Fruit fly (Drosophila melanogaster) whole organism, embryonic: ENCODE data around the gene Vago.

Experiments
- Bgb ChIP-seq: fragments of 200-800 bp; sonication (Bioruptor generic); IDR thresholded peaks from 2 replicates; pipeline ENCODE4 v1.3.6; 2022; ENCODE audit warnings: missing biosample characterization, missing genetic modification characterization; ENCODE audit not compliant: partially characterized antibody
- CG10147 ChIP-seq: fragments of 200-800 bp; sonication (Bioruptor generic); optimal IDR thresholded peaks from 2 replicates; lab custom pipeline; 2019; ENCODE audit warnings: missing biosample characterization, mild to moderate bottlenecking, missing genetic modification characterization, moderate library complexity
- CG10462 ChIP-seq: fragments of 200-800 bp; sonication (Bioruptor generic); optimal IDR thresholded peaks from 2 replicates; lab custom pipeline; 2016; ENCODE audit warnings: missing biosample characterization, missing genetic modification characterization
- CG10959 ChIP-seq: fragments of 200-800 bp; sonication (Bioruptor generic); IDR thresholded peaks from 2 replicates; pipeline ENCODE4 v1.3.6; 2022; ENCODE audit warnings: missing biosample characterization, missing genetic modification characterization
- CG11695 ChIP-seq: fragments of 200-800 bp; sonication (Bioruptor generic); IDR thresholded peaks from 3 replicates; pipeline ENCODE4 v1.3.6; 2022; ENCODE audit warnings: missing biosample characterization, missing genetic modification characterization
- CG12391 ChIP-seq: fragments of 200-800 bp; sonication (Bioruptor generic); optimal IDR thresholded peaks from 3 replicates; lab custom pipeline; 2018; ENCODE audit warnings: missing biosample characterization, mild to moderate bottlenecking, missing genetic modification characterization, moderate library complexity
- CG12659 ChIP-seq: fragments of 200-800 bp; sonication (Bioruptor generic); optimal IDR thresholded peaks from 3 replicates; lab custom pipeline; 2017; ENCODE audit warnings: mild to moderate bottlenecking, missing biosample characterization, missing genetic modification reagents, missing genetic modification characterization
- CG14965 ChIP-seq: fragments of 200-800 bp; sonication (Bioruptor generic); optimal IDR thresholded peaks from 2 replicates; lab custom pipeline; 2016; ENCODE audit warnings: missing biosample characterization, missing genetic modification characterization, borderline replicate concordance
- CG15601 ChIP-seq: fragments of 200-800 bp; sonication (Bioruptor generic); optimal IDR thresholded peaks from 3 replicates; lab custom pipeline; 2019; ENCODE audit warnings: missing biosample characterization, mild to moderate bottlenecking, missing genetic modification characterization, moderate library complexity
- CG1602 ChIP-seq: fragments of 200-800 bp; sonication (Bioruptor generic); optimal IDR thresholded peaks from 3 replicates; lab custom pipeline; 2016; ENCODE audit warnings: missing biosample characterization, missing genetic modification characterization
- CG17912 ChIP-seq: fragments of 200-800 bp; sonication (Bioruptor generic); optimal IDR thresholded peaks from 2 replicates; lab custom pipeline; 2018; ENCODE audit warnings: missing biosample characterization, mild to moderate bottlenecking, missing genetic modification characterization
- CG18011 ChIP-seq: fragments of 200-800 bp; sonication (Bioruptor generic); optimal IDR thresholded peaks from 2 replicates; lab custom pipeline; 2017; ENCODE audit warnings: missing biosample characterization, missing genetic modification characterization, mild to moderate bottlenecking, moderate library complexity, missing genotype
- CG18262 ChIP-seq: fragments of 200-800 bp; optimal IDR thresholded peaks from 3 replicates; lab custom pipeline; 2019; ENCODE audit warnings: missing biosample characterization, mild to moderate bottlenecking, missing genetic modification characterization, moderate library complexity
- CG2678 ChIP-seq: fragments of 200-800 bp; sonication (Bioruptor generic); optimal IDR thresholded peaks from 3 replicates; lab custom pipeline; 2019; ENCODE audit warnings: missing biosample characterization, mild to moderate bottlenecking, missing genetic modification characterization, moderate library complexity
- CG30020 ChIP-seq: fragments of 200-800 bp; optimal IDR thresholded peaks from 2 replicates; lab custom pipeline; 2019; ENCODE audit warnings: missing biosample characterization, mild to moderate bottlenecking, missing genetic modification characterization, moderate library complexity
- CG34376 ChIP-seq: fragments of 200-800 bp; sonication (Bioruptor generic); optimal IDR thresholded peaks from 2 replicates; lab custom pipeline; 2018; ENCODE audit warnings: missing biosample characterization, mild to moderate bottlenecking, missing genetic modification characterization
- CG34422 ChIP-seq: fragments of 200-800 bp; sonication (Bioruptor generic); IDR thresholded peaks from 3 replicates; pipeline ENCODE4 v1.3.6; 2022; ENCODE audit warnings: missing biosample characterization, missing genetic modification characterization
- CG4730 ChIP-seq: fragments of 200-800 bp; sonication (Bioruptor generic); IDR thresholded peaks from 2 replicates; pipeline ENCODE4 v1.3.6; 2022; ENCODE audit warnings: missing biosample characterization, missing genetic modification characterization
- CG6813 ChIP-seq: fragments of 200-800 bp; sonication (Bioruptor generic); optimal IDR thresholded peaks from 2 replicates; lab custom pipeline; 2017; ENCODE audit warnings: missing biosample characterization, missing genetic modification characterization, mild to moderate bottlenecking, moderate library complexity, missing genetic modification reagents
- CG7839 ChIP-seq: fragments of 200-800 bp; sonication (Bioruptor generic); optimal IDR thresholded peaks from 3 replicates; lab custom pipeline; 2018; ENCODE audit warnings: missing biosample characterization, mild to moderate bottlenecking, missing genetic modification characterization, moderate library complexity
- CG8944 ChIP-seq: fragments of 200-800 bp; sonication (Bioruptor generic); optimal IDR thresholded peaks from 3 replicates; lab custom pipeline; 2016; ENCODE audit warnings: missing biosample characterization, missing genetic modification characterization
- Deaf1 ChIP-seq: fragments of 200-800 bp; optimal IDR thresholded peaks from 3 replicates; lab custom pipeline; 2019; ENCODE audit warnings: missing biosample characterization, mild to moderate bottlenecking, missing genetic modification characterization, moderate library complexity
- Dfd ChIP-seq, 2 experiments: fragments of >200 bp; optimal IDR thresholded peaks; 2 replicates each; lab custom pipeline; 2017; ENCODE audit warnings: missing biosample characterization in 2 of 2, missing genetic modification characterization in 2 of 2
- Dref ChIP-seq: fragments of 200-800 bp; sonication (Bioruptor generic); IDR thresholded peaks from 2 replicates; pipeline ENCODE4 v1.3.6; 2022; ENCODE audit warnings: missing biosample characterization, missing genetic modification characterization
- Elba2 ChIP-seq: fragments of 200-800 bp; sonication (Bioruptor generic); optimal IDR thresholded peaks from 3 replicates; lab custom pipeline; 2016; ENCODE audit warnings: missing biosample characterization, missing genetic modification characterization
- Ets65A ChIP-seq: fragments of 200-800 bp; sonication (Bioruptor generic); peaks from one replicate; lab custom pipeline; 2016; ENCODE audit warnings: missing biosample characterization, missing genetic modification characterization
- HLH54F ChIP-seq: fragments of 200-800 bp; sonication (Bioruptor generic); optimal IDR thresholded peaks from 3 replicates; lab custom pipeline; 2016; ENCODE audit warnings: missing biosample characterization, missing genetic modification characterization
- Hr39 ChIP-seq: fragments of >200 bp; optimal IDR thresholded peaks from 2 replicates; lab custom pipeline; 2017
- Hr51 ChIP-seq, 2 experiments: fragments of 200-800 bp; sonication (Bioruptor generic); optimal IDR thresholded peaks; 2 replicates in 1 of 2; 3 replicates in 1 of 2; lab custom pipeline; 2016 to 2018; ENCODE audit warnings: missing biosample characterization in 2 of 2, missing genetic modification characterization in 2 of 2, mild to moderate bottlenecking in 1 of 2, moderate library complexity in 1 of 2
- MESR4 ChIP-seq: fragments of 200-800 bp; sonication (Bioruptor generic); optimal IDR thresholded peaks from 2 replicates; lab custom pipeline; 2018; ENCODE audit warnings: missing biosample characterization, mild to moderate bottlenecking, missing genetic modification characterization, moderate library complexity
- Oli ChIP-seq: fragments of 200-800 bp; sonication (Bioruptor generic); optimal IDR thresholded peaks from 2 replicates; lab custom pipeline; 2018; ENCODE audit warnings: missing biosample characterization, mild to moderate bottlenecking, missing genetic modification characterization, moderate library complexity
- Rfx ChIP-seq: fragments of 200-800 bp; sonication (Bioruptor generic); IDR thresholded peaks from 2 replicates; pipeline ENCODE4 v1.3.6; 2022; ENCODE audit warnings: missing biosample characterization, missing genetic modification characterization
- Tbp ChIP-seq: fragments of >200 bp; optimal IDR thresholded peaks from 2 replicates; lab custom pipeline; 2018; ENCODE audit warnings: missing biosample characterization, missing genetic modification characterization
- ara ChIP-seq: fragments of 200-800 bp; sonication (Bioruptor generic); IDR thresholded peaks from 2 replicates; pipeline ENCODE4 v1.3.6; 2022; ENCODE audit warnings: missing biosample characterization, missing genetic modification characterization
- bsh ChIP-seq, 2 experiments: fragments of 200-800 bp; sonication (Bioruptor generic); optimal IDR thresholded peaks; 2 replicates each; lab custom pipeline; 2017 to 2018; ENCODE audit warnings: mild to moderate bottlenecking in 2 of 2, missing biosample characterization in 2 of 2, missing genetic modification characterization in 2 of 2, moderate library complexity in 1 of 2
- cg ChIP-seq: fragments of 200-800 bp; sonication (Bioruptor generic); optimal IDR thresholded peaks from 3 replicates; lab custom pipeline; 2019; ENCODE audit warnings: missing biosample characterization, mild to moderate bottlenecking, missing genetic modification characterization, moderate library complexity
- crol ChIP-seq: fragments of 200-800 bp; sonication (Bioruptor generic); IDR thresholded peaks from 2 replicates; pipeline ENCODE4 v1.3.6; 2022; ENCODE audit warnings: missing biosample characterization, missing genetic modification characterization
- gcm ChIP-seq: fragments of 200-800 bp; sonication (Bioruptor generic); optimal IDR thresholded peaks from 2 replicates; lab custom pipeline; 2019; ENCODE audit warnings: missing biosample characterization, mild to moderate bottlenecking, missing genetic modification characterization, moderate library complexity
- ham ChIP-seq: fragments of 200-800 bp; sonication (Bioruptor generic); IDR thresholded peaks from 2 replicates; pipeline ENCODE4 v1.3.6; 2022; ENCODE audit warnings: missing biosample characterization, missing genetic modification characterization
- hkb ChIP-seq, 2 experiments: fragments of 200-800 bp in 1 of 2; fragments of >200 bp in 1 of 2; sonication (Bioruptor generic) in 1 of 2; IDR thresholded peaks in 1 of 2; optimal IDR thresholded peaks in 1 of 2; 2 replicates each; pipeline versions ENCODE4 v1.3.6 to Lab custom; 2017 to 2022; ENCODE audit warnings: missing biosample characterization in 1 of 2, missing genetic modification characterization in 1 of 2
- kah ChIP-seq: fragments of 200-800 bp; sonication (Bioruptor generic); optimal IDR thresholded peaks from 2 replicates; lab custom pipeline; 2018; ENCODE audit warnings: missing biosample characterization, mild to moderate bottlenecking, missing genetic modification characterization
- kni ChIP-seq: fragments of 200-800 bp; sonication (Bioruptor generic); optimal IDR thresholded peaks from 3 replicates; lab custom pipeline; 2017; ENCODE audit warnings: mild to moderate bottlenecking, missing biosample characterization, missing genetic modification reagents, missing genetic modification characterization
- luna ChIP-seq: fragments of 200-800 bp; sonication (Bioruptor generic); optimal IDR thresholded peaks from 2 replicates; lab custom pipeline; 2016; ENCODE audit warnings: missing biosample characterization, missing genetic modification characterization
- mirr ChIP-seq: fragments of 200-800 bp; sonication (Bioruptor generic); optimal IDR thresholded peaks from 3 replicates; lab custom pipeline; 2018; ENCODE audit warnings: missing biosample characterization, mild to moderate bottlenecking, missing genetic modification characterization
- mld ChIP-seq: fragments of 200-800 bp; sonication (Bioruptor generic); IDR thresholded peaks from 3 replicates; pipeline ENCODE4 v1.3.6; 2022; ENCODE audit warnings: missing biosample characterization, missing genetic modification characterization; ENCODE audit not compliant: partially characterized antibody
- sim ChIP-seq: fragments of 200-800 bp; sonication (Bioruptor generic); IDR thresholded peaks from 2 replicates; pipeline ENCODE4 v1.3.6; 2022; ENCODE audit warnings: missing biosample characterization, missing genetic modification characterization
- sob ChIP-seq: fragments of 200-800 bp; sonication (Bioruptor generic); IDR thresholded peaks from 2 replicates; pipeline ENCODE4 v1.3.6; 2022; ENCODE audit warnings: missing biosample characterization, missing genetic modification characterization

Gene Vago

DNA sequence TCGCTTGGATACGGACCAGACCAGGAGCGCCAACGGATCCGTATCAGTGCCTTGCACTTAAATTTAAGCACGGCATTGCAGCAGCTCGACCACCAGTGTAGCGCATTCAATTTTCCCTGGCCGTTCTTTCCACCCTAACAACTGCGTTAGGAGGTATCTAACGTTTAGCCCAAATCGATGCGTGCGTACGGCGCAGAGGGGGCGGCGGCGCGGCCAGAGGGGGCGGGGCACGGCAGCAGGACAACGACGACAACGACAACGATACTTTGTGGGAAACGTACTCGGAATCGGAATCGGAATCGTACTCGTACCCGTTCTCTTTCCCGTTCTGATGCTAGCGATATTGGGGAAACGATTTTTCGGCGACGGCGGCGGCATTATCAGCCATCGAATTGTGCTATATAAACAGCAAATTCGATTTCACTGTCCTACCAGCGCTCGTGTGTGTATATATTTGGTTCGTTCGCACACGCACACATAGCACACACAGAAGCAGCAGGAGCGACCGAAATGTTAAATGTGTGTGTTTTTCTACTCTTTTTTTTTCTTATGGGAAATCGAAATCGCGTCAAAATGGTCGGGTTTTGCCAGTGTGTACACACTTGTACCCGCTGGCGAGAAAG lies 35.1 kb downstream of the Vago start, which contains the start of gene CG11122 (continued):
- TF ChIP-seq Rfx (GFP tag; lab: Robert Waterston, UW), result no peak
- no peak for TF ChIP-seq CG18011 (GFP tag; lab: Kevin White, UChicago)
- no peak for TF ChIP-seq sob (GFP tag; lab: Robert Waterston, UW)
- TF ChIP-seq CG17912 (GFP tag; lab: Kevin White, UChicago), result no peak
- TF ChIP-seq luna (GFP tag; lab: Kevin White, UChicago), result no peak
- TF ChIP-seq CG1602 (GFP tag; lab: Kevin White, UChicago), result no peak
- peak; percentile 91 for TF ChIP-seq crol
- no peak for TF ChIP-seq CG7839 (tag; lab: Kevin White, UChicago)
- TF ChIP-seq cg (GFP tag; lab: Kevin White, UChicago), result peak; percentile 66
- peak; percentile 74 for TF ChIP-seq Bgb (GFP tag; lab: Robert Waterston, UW)
- no peak for TF ChIP-seq CG10462 (GFP tag; lab: Kevin White, UChicago)
- TF ChIP-seq MESR4 (GFP tag; lab: Kevin White, UChicago), result peak; percentile 49
- TF ChIP-seq CG10959 (GFP tag; lab: Robert Waterston, UW), result no peak
- TF ChIP-seq CG30020, result no peak
- TF ChIP-seq Deaf1 (tag; lab: Kevin White, UChicago), result peak; percentile 64
- no peak for TF ChIP-seq sim (GFP tag; lab: Robert Waterston, UW)

DNA sequence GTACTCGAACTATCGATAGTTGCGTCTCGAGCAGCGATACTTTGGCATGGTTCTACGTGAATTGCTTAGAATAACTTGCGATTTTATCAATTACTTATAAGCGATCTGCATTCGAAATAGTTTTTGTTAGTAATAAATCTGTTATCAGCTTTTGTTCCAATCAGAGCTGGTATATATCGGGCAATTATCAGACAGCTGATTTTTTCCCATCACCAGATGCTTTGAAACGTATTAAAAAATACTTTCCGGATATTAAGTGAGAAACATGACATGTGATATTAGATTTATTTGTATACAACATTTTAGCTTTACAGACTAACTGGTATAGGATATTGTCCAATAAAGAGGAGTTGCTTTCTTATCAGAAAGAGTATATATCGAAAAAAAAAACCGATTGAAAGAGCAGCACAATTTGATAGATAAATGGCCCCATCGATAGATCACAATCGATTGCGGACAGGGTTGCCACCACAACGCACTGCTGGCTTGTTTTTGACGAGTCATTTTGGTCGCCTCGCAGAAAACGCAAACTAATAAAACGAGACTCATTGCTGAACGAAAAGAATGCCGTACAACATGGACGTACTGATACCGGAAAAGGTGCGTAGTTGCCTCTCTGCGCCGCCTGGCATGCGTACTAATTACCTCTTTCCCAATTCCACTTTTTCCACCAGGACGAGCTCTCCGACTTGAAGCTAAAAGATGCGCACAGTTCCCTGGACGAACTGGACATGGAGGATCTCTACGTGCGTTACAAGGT lies 35.8 kb downstream of the Vago start, which contains the start of gene Rpt3:
Gene Rpt3 (plus strand): TSS at position 353 of the 760 bp plus-strand sequence.
- TF ChIP-seq kah, result no peak
- no peak for TF ChIP-seq Hr51 (GFP tag; optimal IDR thresholded peaks at IDR 0.05; lab: Kevin White, UChicago)
- no peak for TF ChIP-seq Tbp
- no peak for TF ChIP-seq Dfd (GFP tag; optimal IDR thresholded peaks at IDR 0.05; lab: Kevin White, UChicago)
- TF ChIP-seq CG34376, result no peak
- TF ChIP-seq kni (GFP tag; lab: Kevin White, UChicago), result no peak
- no peak for TF ChIP-seq hkb (optimal IDR thresholded peaks at IDR 0.05; lab: Kevin White, UChicago)
- no peak for TF ChIP-seq hkb (GFP tag; IDR thresholded peaks at IDR 0.05; lab: Robert Waterston, UW)
- TF ChIP-seq CG12391, result peak; percentile 16
- no peak for TF ChIP-seq CG14965 (GFP tag; lab: Kevin White, UChicago)
- no peak for TF ChIP-seq CG2678 (tag; lab: Kevin White, UChicago)
- no peak for TF ChIP-seq CG6813 (GFP tag; lab: Kevin White, UChicago)
- no peak for TF ChIP-seq bsh (GFP tag; optimal IDR thresholded peaks at IDR 0.05; lab: Kevin White, UChicago)
- TF ChIP-seq Ets65A (GFP tag; lab: Kevin White, UChicago), result peak; percentile 40
- TF ChIP-seq HLH54F (GFP tag; lab: Kevin White, UChicago), result peak; percentile 2
- TF ChIP-seq CG12659 (GFP tag; lab: Kevin White, UChicago), result peak; percentile 44
- TF ChIP-seq CG18262 (tag; lab: Kevin White, UChicago), result no peak
- TF ChIP-seq ham (GFP tag; lab: Robert Waterston, UW), result no peak
- TF ChIP-seq Dref (GFP tag; lab: Robert Waterston, UW), result peak; percentile 78
- no peak for TF ChIP-seq CG8944
- no peak for TF ChIP-seq CG4730 (GFP tag; lab: Robert Waterston, UW)
- TF ChIP-seq mirr (GFP tag; lab: Kevin White, UChicago), result no peak
- no peak for TF ChIP-seq cg (GFP tag; lab: Kevin White, UChicago)
- TF ChIP-seq CG15601 (tag; lab: Kevin White, UChicago), result no peak
- TF ChIP-seq ara (GFP tag; lab: Robert Waterston, UW), result no peak
- no peak for TF ChIP-seq CG10147
- no peak for TF ChIP-seq Oli (tag; lab: Kevin White, UChicago)
- no peak for TF ChIP-seq Hr39
- TF ChIP-seq Elba2 (GFP tag; lab: Kevin White, UChicago), result peak; percentile 28
- TF ChIP-seq mld (GFP tag; lab: Robert Waterston, UW), result peak; percentile 9; the same call in 1 of the 3 replicates
- TF ChIP-seq gcm (GFP tag; lab: Kevin White, UChicago), result no peak
- TF ChIP-seq CG11695 (GFP tag; lab: Robert Waterston, UW), result no peak
- no peak for TF ChIP-seq CG34422
